Worm (Caenorhabditis elegans): ENCODE results near the gene pgp-4.

The pgp-4 gene

DNA sequence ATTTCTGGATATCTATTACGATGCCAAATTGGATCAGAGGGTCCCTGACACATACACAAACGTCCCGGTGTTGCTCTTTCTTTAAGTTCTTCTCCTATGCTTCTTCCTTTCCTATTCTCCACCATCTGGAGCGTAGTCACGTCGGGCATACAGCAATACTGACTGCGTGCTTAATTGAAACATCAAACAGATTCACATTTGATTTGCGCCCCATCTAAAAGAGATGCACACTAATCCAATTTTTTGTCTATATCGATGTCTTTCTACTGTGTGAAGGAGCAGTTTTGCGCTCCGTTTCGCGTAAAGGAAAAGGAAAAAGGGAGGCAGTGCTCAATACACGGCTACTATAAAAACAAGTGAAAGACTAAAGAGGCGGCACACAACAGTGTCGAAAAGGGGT is 28.9 kb upstream of the pgp-4 start:
- TF ChIP-seq F13H6.1 (tag; optimal IDR thresholded peaks at IDR 0.05) = no peak
- TF ChIP-seq hlh-6 (tag; optimal IDR thresholded peaks at IDR 0.05) = no peak
- no peak for TF ChIP-seq hlh-8 (tag; optimal IDR thresholded peaks at IDR 0.05)
- TF ChIP-seq ceh-18 (tag; optimal IDR thresholded peaks at IDR 0.05) = no peak
- TF ChIP-seq elt-2 (tag; optimal IDR thresholded peaks at IDR 0.05) = no peak
- no peak for TF ChIP-seq tbx-2 (tag; optimal IDR thresholded peaks at IDR 0.05)
- TF ChIP-seq unc-42 (tag; optimal IDR thresholded peaks at IDR 0.05) = peak; percentile 87

DNA sequence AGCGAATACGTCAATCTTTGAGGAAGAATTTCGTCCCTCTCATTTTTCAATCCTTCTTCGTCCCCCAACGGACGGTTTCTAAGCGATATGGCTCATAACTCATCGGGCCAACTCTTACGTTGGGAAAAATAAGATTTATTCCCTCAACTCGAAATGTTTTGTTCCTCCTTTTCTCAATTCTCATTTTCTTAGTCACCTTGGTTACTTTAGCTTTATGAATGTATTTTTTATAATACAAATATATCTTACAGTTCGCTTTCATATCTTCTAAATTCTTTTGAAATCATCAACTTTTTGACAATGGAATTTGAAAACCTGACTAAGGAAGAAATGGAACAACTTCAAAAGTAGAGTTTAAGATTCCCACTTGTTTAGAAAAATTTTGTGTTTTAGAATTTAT is 28.2 kb upstream of the pgp-4 start, which contains the start of gene npr-9:
npr-9 (plus strand) TSS at position 301 of the 400 bp plus-strand sequence.
- TF ChIP-seq C08G9.2 (tag; optimal IDR thresholded peaks at IDR 0.05) (no peak), nhr-11 (tag; optimal IDR thresholded peaks at IDR 0.05) (no peak), elt-2 (tag; optimal IDR thresholded peaks at IDR 0.05) (no peak), sox-4 (tag; optimal IDR thresholded peaks at IDR 0.05) (no peak), unc-3 (GFP tag; conservative IDR thresholded peaks at IDR 0.05) (no peak), unc-3 (tag; optimal IDR thresholded peaks at IDR 0.05) (no peak), tbx-7 (tag; optimal IDR thresholded peaks at IDR 0.05) (no peak), ceh-30 (tag; optimal IDR thresholded peaks at IDR 0.05) (no peak), fax-1 (tag; optimal IDR thresholded peaks at IDR 0.05) (no peak), sox-2 (GFP tag; IDR thresholded peaks at IDR 0.05) (no peak), ttx-3 (tag; optimal IDR thresholded peaks at IDR 0.05) (no peak), lin-11 (tag; optimal IDR thresholded peaks at IDR 0.05) (no peak), lim-6 (tag; optimal IDR thresholded peaks at IDR 0.05) (no peak), pros-1 (tag; optimal IDR thresholded peaks at IDR 0.05) (no peak), tbx-2 (tag; optimal IDR thresholded peaks at IDR 0.05) (no peak), npax-4 (tag; optimal IDR thresholded peaks at IDR 0.05) (no peak), ceh-2 (tag; optimal IDR thresholded peaks at IDR 0.05) (no peak)

DNA sequence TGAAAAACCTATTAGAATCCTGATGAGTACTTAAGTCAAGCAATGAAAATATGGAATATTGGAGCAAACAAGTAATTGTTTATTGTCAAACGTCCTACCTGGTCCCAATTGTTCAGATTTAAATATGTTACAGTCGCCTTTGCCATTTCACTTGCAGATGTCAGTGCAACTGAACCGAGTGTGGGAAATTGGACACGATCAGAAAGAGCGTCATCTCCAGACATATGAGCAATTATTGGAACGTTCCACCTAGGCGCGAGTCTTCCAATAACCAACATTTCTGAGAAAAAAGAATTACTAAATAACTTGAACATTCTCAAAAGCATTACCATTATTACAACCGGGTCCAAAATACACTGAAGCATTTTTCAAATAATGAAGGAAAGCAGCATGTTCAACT is 20.5 kb upstream of the pgp-4 start:
- TF ChIP-seq ceh-19 (GFP tag; optimal IDR thresholded peaks at IDR 0.05) (no peak), che-1 (tag; optimal IDR thresholded peaks at IDR 0.05) (no peak), ceh-24 (tag; optimal IDR thresholded peaks at IDR 0.05) (no peak), madf-2 (tag; optimal IDR thresholded peaks at IDR 0.05) (no peak), rnt-1 (tag; optimal IDR thresholded peaks at IDR 0.05) (no peak), elt-4 (tag; optimal IDR thresholded peaks at IDR 0.05) (no peak), dmd-4 (tag; optimal IDR thresholded peaks at IDR 0.05; ENCODE audit: borderline replicate concordance) (no peak), mec-3 (tag; optimal IDR thresholded peaks at IDR 0.05; ENCODE audit: borderline replicate concordance) (no peak), ceh-6 (GFP tag; optimal IDR thresholded peaks at IDR 0.05) (no peak), hlh-15 (tag; optimal IDR thresholded peaks at IDR 0.05) (no peak), T23F11.4 (GFP tag; optimal IDR thresholded peaks at IDR 0.05) (no peak)

DNA sequence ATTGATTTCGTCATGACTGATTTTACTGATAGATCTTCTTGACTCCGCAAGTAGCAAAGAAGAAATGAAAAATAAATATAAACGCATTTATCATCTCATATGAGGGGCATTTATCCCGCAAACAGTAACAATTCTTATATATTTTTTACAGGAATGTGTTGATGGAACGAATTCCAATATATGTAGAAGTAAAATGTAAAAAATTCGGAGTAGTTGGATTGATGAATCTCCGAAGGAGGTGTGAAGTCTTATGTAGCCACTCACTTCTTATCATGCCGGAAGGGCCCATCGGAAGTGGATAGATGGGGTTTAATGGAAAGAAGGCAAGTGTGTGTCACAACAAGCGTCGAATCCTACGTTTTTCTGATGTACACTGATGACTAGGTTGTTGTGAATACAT is 19.8 kb upstream of the pgp-4 start, which contains the start of gene gcy-9:
gcy-9 (minus strand) TSS at position 101 of the 400 bp plus-strand sequence.
- TF ChIP-seq C38D4.7 (GFP tag; optimal IDR thresholded peaks at IDR 0.05) (no peak), ceh-22 (tag; optimal IDR thresholded peaks at IDR 0.05) (no peak), ceh-18 (tag; optimal IDR thresholded peaks at IDR 0.05) (no peak), ceh-24 (tag; optimal IDR thresholded peaks at IDR 0.05) (no peak)

DNA sequence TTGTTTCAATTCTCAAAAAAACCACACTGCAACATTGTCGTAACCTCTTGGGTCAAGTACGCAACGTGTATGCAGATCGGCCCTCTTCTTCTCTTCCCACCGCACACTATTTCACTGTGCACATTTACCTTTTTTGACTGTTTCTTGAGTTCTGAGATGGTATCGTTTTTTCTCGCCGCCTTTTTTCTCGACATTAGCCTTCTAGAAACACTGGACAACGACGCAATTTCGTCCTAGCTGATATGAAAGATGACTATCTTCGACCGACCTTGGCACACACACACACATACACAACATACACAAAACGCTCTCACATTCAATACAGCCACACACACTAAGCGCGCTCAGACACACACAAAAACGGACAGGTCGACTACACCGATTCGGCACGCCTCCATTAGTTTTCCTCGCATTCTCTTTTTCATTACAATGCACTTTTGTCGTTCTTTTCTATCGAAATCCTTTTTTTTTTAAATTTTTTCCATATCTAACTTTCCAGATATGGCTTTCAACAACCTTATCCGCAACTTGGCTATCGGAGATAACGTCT is 18.2 kb upstream of the pgp-4 start, which contains the start of gene aco-1:
aco-1 (plus strand) TSS at position 500 of the 550 bp plus-strand sequence.
- TF ChIP-seq ceh-45 (GFP tag; IDR thresholded peaks at IDR 0.05) (0 out of 2 replicates have a peak, but pooled peaks have one; percentile 25), elt-4 (tag; optimal IDR thresholded peaks at IDR 0.05) (no peak), tbx-2 (tag; optimal IDR thresholded peaks at IDR 0.05) (peak; percentile 20), sox-4 (tag; optimal IDR thresholded peaks at IDR 0.05) (no peak), elt-2 (tag; optimal IDR thresholded peaks at IDR 0.05) (peak; percentile 69), ceh-18 (tag; optimal IDR thresholded peaks at IDR 0.05) (no peak)
